Worm (Caenorhabditis elegans) whole organism, young adult: ENCODE data around the gene T26A5.8.

ENCODE experiments used
- B0019.2 ChIP-seq: fragments of 200-800 bp; sonication (Bioruptor generic); conservative IDR thresholded peaks from 2 replicates; pipeline ENCODE4 v1.3.6; 2022; ENCODE audit warnings: missing genetic modification reagents, missing genetic modification characterization, missing compliant biosample characterization
- B0035.1 ChIP-seq: sonication (generic microtip); optimal IDR thresholded peaks from 2 replicates; lab custom pipeline; 2016; ENCODE audit warnings: missing genetic modification characterization, mild to moderate bottlenecking, missing compliant biosample characterization, missing genotype, missing genetic modification reagents
- F22D6.2 ChIP-seq: sonication (generic microtip); optimal IDR thresholded peaks from 2 replicates; lab custom pipeline; 2016; ENCODE audit warnings: mild to moderate bottlenecking, missing genetic modification characterization, missing compliant biosample characterization
- F37B4.10 ChIP-seq: fragments of 200-800 bp; sonication (Bioruptor generic); IDR thresholded peaks from 2 replicates; pipeline ENCODE4 v1.3.6; 2022; ENCODE audit warnings: missing genetic modification characterization, missing compliant biosample characterization
- F39B2.1 ChIP-seq: fragments of 200-800 bp; sonication (Bioruptor generic); IDR thresholded peaks from 2 replicates; pipeline ENCODE4 v1.3.6; 2022; ENCODE audit warnings: missing genetic modification reagents, missing genetic modification characterization, missing compliant biosample characterization
- F49E8.2 ChIP-seq: sonication (generic microtip); optimal IDR thresholded peaks from 3 replicates; lab custom pipeline; 2017; ENCODE audit warnings: missing genetic modification characterization, mild to moderate bottlenecking, missing compliant biosample characterization, antibody characterized with exemption, moderate library complexity; ENCODE audit not compliant: insufficient read depth
- F52B5.7 ChIP-seq: sonication (generic microtip); optimal IDR thresholded peaks from 2 replicates; lab custom pipeline; 2016; ENCODE audit warnings: mild to moderate bottlenecking, missing genetic modification characterization, missing compliant biosample characterization
- F57C9.4 ChIP-seq: sonication (generic microtip); optimal IDR thresholded peaks from 2 replicates; lab custom pipeline; 2017; ENCODE audit warnings: mild to moderate bottlenecking, missing genetic modification characterization, missing compliant biosample characterization
- T07F8.4 ChIP-seq: sonication (generic microtip); optimal IDR thresholded peaks from 2 replicates; lab custom pipeline; 2016; ENCODE audit warnings: mild to moderate bottlenecking, missing genetic modification characterization, moderate library complexity, missing compliant biosample characterization
- Y53G8AR.9 ChIP-seq: fragments of 200-800 bp; sonication (Bioruptor generic); conservative IDR thresholded peaks from 2 replicates; pipeline ENCODE4 v1.3.6; 2022; ENCODE audit warnings: missing genetic modification reagents, missing genetic modification characterization, missing compliant biosample characterization
- Y56A3A.18 ChIP-seq: fragments of 200-800 bp; sonication (Bioruptor generic); IDR thresholded peaks from 2 replicates; pipeline ENCODE4 v1.3.6; 2022; ENCODE audit warnings: missing genetic modification reagents, missing genetic modification characterization, missing compliant biosample characterization
- Y79H2A.3 ChIP-seq: fragments of 200-800 bp; sonication (Bioruptor generic); conservative IDR thresholded peaks from 2 replicates; pipeline ENCODE4 v1.3.6; 2022; ENCODE audit warnings: missing genetic modification reagents, missing genetic modification characterization, missing compliant biosample characterization
- Y95B8A.8 ChIP-seq: fragments of 200-800 bp; sonication (Bioruptor generic); IDR thresholded peaks from 2 replicates; pipeline ENCODE4 v1.3.6; 2022; ENCODE audit warnings: missing genetic modification reagents, missing genetic modification characterization, missing compliant biosample characterization
- attf-3 ChIP-seq: fragments of 200-800 bp; sonication (Bioruptor generic); conservative IDR thresholded peaks from 2 replicates; pipeline ENCODE4 v1.3.6; 2022; ENCODE audit warnings: missing genetic modification reagents, missing genetic modification characterization, missing compliant biosample characterization
- bed-2 ChIP-seq: fragments of 200-800 bp; sonication (Bioruptor generic); IDR thresholded peaks from 2 replicates; pipeline ENCODE4 v1.3.6; 2022; ENCODE audit warnings: missing genetic modification reagents, missing genetic modification characterization, missing compliant biosample characterization
- ceh-40 ChIP-seq: fragments of 200-800 bp; sonication (Bioruptor generic); IDR thresholded peaks from 2 replicates; pipeline ENCODE4 v1.3.6; 2022; ENCODE audit warnings: missing genetic modification characterization, missing compliant biosample characterization
- dpff-1 ChIP-seq: sonication (generic microtip); optimal IDR thresholded peaks from 2 replicates; lab custom pipeline; 2017; ENCODE audit warnings: mild to moderate bottlenecking, missing genetic modification characterization, missing compliant biosample characterization
- dpl-1 ChIP-seq: fragments of 150-350 bp; optimal IDR thresholded peaks from 2 replicates; lab custom pipeline; 2014; ENCODE audit warnings: missing biosample characterization, missing genetic modification reagents, missing genetic modification characterization
- efl-1 ChIP-seq: fragments of 150-350 bp; optimal IDR thresholded peaks from 2 replicates; lab custom pipeline; 2014; ENCODE audit warnings: missing biosample characterization, missing genetic modification reagents, missing genetic modification characterization
- egl-18 ChIP-seq: fragments of 200-800 bp; sonication (Bioruptor generic); IDR thresholded peaks from 2 replicates; pipeline ENCODE4 v1.3.6; 2022; ENCODE audit warnings: missing genetic modification reagents, missing genetic modification characterization, missing compliant biosample characterization
- ekl-4 ChIP-seq: fragments of 200-800 bp; sonication (Bioruptor generic); IDR thresholded peaks from 2 replicates; pipeline ENCODE4 v1.3.6; 2022; ENCODE audit warnings: missing genetic modification reagents, missing genetic modification characterization, missing compliant biosample characterization
- ets-4 ChIP-seq: fragments of 200-800 bp; sonication (Bioruptor generic); optimal IDR thresholded peaks from 2 replicates; lab custom pipeline; 2018; ENCODE audit warnings: mild to moderate bottlenecking, missing genetic modification characterization, missing compliant biosample characterization
- fkh-3 ChIP-seq: sonication (generic microtip); optimal IDR thresholded peaks from 2 replicates; lab custom pipeline; 2016; ENCODE audit warnings: mild to moderate bottlenecking, missing genetic modification characterization, missing compliant biosample characterization
- hlh-12 ChIP-seq: sonication (generic microtip); optimal IDR thresholded peaks from 2 replicates; lab custom pipeline; 2016; ENCODE audit warnings: missing genetic modification characterization, missing compliant biosample characterization
- hmg-20 ChIP-seq: fragments of 200-800 bp; sonication (Bioruptor generic); IDR thresholded peaks from 2 replicates; pipeline ENCODE4 v1.3.6; 2022; ENCODE audit warnings: missing genetic modification reagents, missing genetic modification characterization, missing compliant biosample characterization
- hsf-1 ChIP-seq: fragments of 200-800 bp; sonication (Bioruptor generic); IDR thresholded peaks from 2 replicates; pipeline ENCODE4 v1.3.6; 2022; ENCODE audit warnings: missing genetic modification reagents, missing genetic modification characterization, missing compliant biosample characterization
- let-526 ChIP-seq: fragments of 200-800 bp; sonication (Bioruptor generic); IDR thresholded peaks from 2 replicates; pipeline ENCODE4 v1.3.6; 2022; ENCODE audit warnings: missing genetic modification reagents, missing genetic modification characterization, missing compliant biosample characterization
- lin-26 ChIP-seq: fragments of 200-800 bp; sonication (Bioruptor generic); IDR thresholded peaks from 2 replicates; pipeline ENCODE4 v1.3.6; 2022; ENCODE audit warnings: missing genetic modification reagents, missing genetic modification characterization, missing compliant biosample characterization
- lir-1 ChIP-seq: fragments of 200-800 bp; sonication (Bioruptor generic); conservative IDR thresholded peaks from 2 replicates; pipeline ENCODE4 v1.3.6; 2022; ENCODE audit warnings: missing genetic modification reagents, missing genetic modification characterization, missing compliant biosample characterization
- nfya-1 ChIP-seq: sonication (generic microtip); optimal IDR thresholded peaks from 2 replicates; lab custom pipeline; 2017; ENCODE audit warnings: antibody characterized with exemption, missing compliant biosample characterization, missing genetic modification characterization, borderline replicate concordance; ENCODE audit not compliant: insufficient read depth
- nfyb-1 ChIP-seq: fragments of 200-800 bp; sonication (Bioruptor generic); IDR thresholded peaks from 2 replicates; pipeline ENCODE4 v1.3.6; 2022; ENCODE audit warnings: missing genetic modification reagents, missing genetic modification characterization, missing compliant biosample characterization
- nhr-179 ChIP-seq: sonication (generic microtip); optimal IDR thresholded peaks from 2 replicates; lab custom pipeline; 2016; ENCODE audit warnings: mild to moderate bottlenecking, missing genetic modification characterization, missing compliant biosample characterization
- pbrm-1 ChIP-seq: fragments of 200-800 bp; sonication (Bioruptor generic); IDR thresholded peaks from 2 replicates; pipeline ENCODE4 v1.3.6; 2022; ENCODE audit warnings: missing genetic modification reagents, missing genetic modification characterization, missing compliant biosample characterization
- sea-2 ChIP-seq: fragments of 200-800 bp; sonication (Bioruptor generic); IDR thresholded peaks from 2 replicates; pipeline ENCODE4 v1.3.6; 2022; ENCODE audit warnings: missing genetic modification characterization, missing compliant biosample characterization
- snpc-1.1 ChIP-seq: sonication (generic microtip); optimal IDR thresholded peaks from 2 replicates; lab custom pipeline; 2017; ENCODE audit warnings: missing genetic modification characterization, mild to moderate bottlenecking, missing compliant biosample characterization, antibody characterized with exemption, moderate library complexity, missing genotype, missing genetic modification reagents; ENCODE audit not compliant: insufficient read depth
- tbp1 ChIP-seq: fragments of 200-800 bp; sonication (Bioruptor generic); optimal IDR thresholded peaks from 2 replicates; lab custom pipeline; 2018; ENCODE audit warnings: mild to moderate bottlenecking, missing genetic modification characterization, missing compliant biosample characterization
- unc-130 ChIP-seq: sonication (generic microtip); optimal IDR thresholded peaks from 2 replicates; lab custom pipeline; 2016; ENCODE audit warnings: missing genetic modification reagents, missing genetic modification characterization, missing compliant biosample characterization
- ztf-22 ChIP-seq: fragments of 200-800 bp; sonication (Bioruptor generic); optimal IDR thresholded peaks from 2 replicates; lab custom pipeline; 2018; ENCODE audit warnings: mild to moderate bottlenecking, missing genetic modification characterization, moderate library complexity, missing compliant biosample characterization
- ztf-26 ChIP-seq: sonication (generic microtip); optimal IDR thresholded peaks from 2 replicates; lab custom pipeline; 2017; ENCODE audit warnings: missing genetic modification characterization, missing compliant biosample characterization

T26A5.8 gene

DNA sequence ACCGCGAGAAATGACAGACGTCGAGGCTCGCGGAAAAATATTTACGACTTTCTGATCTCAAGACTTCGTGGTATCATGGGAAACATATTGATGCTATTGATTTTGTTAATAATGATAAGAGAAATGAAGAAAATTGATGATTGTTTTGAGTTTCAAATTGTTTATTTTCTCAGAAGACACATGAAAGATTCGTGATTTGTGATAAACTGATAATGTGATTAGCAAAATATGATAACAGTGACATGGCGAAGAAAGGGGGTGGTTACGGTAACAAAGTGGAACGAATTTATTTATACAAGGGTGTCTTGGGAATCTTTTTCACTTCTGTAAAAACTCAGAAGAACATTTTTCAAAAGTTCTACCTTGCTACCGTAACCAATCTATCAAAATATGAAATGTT, 46.6 kb upstream of the T26A5.8 start:
- TF ChIP-seq Y79H2A.3 (GFP tag; lab: Robert Waterston, UW) (no peak), lin-26 (GFP tag; lab: Robert Waterston, UW) (peak; percentile 46)

ce11 chrIII:6508327-6508726, 45.7 kb upstream of the T26A5.8 start:
- TF ChIP-seq snpc-1.1 (tag; lab: Kevin White, UChicago) (no peak), nhr-179 (no peak), F52B5.7 (tag; lab: Kevin White, UChicago) (no peak), F49E8.2 (no peak), nfyb-1 (no peak), hlh-12 (no peak), ekl-4 (GFP tag; lab: Robert Waterston, UW) (no peak), sea-2 (GFP tag; lab: Robert Waterston, UW) (no peak), attf-3 (GFP tag; lab: Robert Waterston, UW) (no peak), hsf-1 (GFP tag; lab: Robert Waterston, UW) (no peak)

ce11 chrIII:6507832-6508231, 45.2 kb upstream of the T26A5.8 start, which contains the start of gene F23F12.12:
F23F12.12 (plus strand) TSS chrIII:6508132.
- TF ChIP-seq tbp1 (GFP tag; lab: Kevin White, UChicago) = no peak
- TF ChIP-seq F22D6.2 (tag; lab: Kevin White, UChicago) = no peak
- TF ChIP-seq ztf-22 (GFP tag; lab: Kevin White, UChicago) = no peak

DNA sequence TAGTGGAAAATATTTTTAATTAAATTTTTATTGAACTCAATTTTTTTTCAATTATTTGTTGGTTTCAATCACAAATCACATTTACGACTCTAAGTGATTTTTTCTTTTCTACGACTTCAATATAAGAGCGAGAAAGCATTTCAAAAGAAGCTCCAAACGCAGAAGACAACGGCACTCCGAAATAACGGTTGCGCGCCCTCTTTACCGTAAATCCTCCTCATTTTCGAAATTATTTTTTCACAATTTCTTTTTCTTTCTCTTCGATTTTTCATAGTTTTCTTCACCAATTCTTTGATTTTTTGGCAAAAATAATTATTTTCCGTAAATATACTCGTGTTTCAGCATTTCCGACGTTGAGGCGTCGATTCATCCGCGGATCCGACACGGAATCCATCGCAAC, 41.5 kb upstream of the T26A5.8 start:
- peak; percentile 79 for TF ChIP-seq attf-3 (GFP tag; lab: Robert Waterston, UW)

- TF ChIP-seq B0035.1 (tag; lab: Kevin White, UChicago) = no peak
- no peak for TF ChIP-seq Y95B8A.8 (GFP tag; lab: Robert Waterston, UW)
- no peak for TF ChIP-seq unc-130 (GFP tag; lab: Kevin White, UChicago)
- no peak for TF ChIP-seq T07F8.4
- no peak for TF ChIP-seq ceh-40
- no peak for TF ChIP-seq F49E8.2
- TF ChIP-seq ztf-26 (tag; lab: Kevin White, UChicago) = no peak
- no peak for TF ChIP-seq F39B2.1 (GFP tag; lab: Robert Waterston, UW)
- TF ChIP-seq dpff-1 (tag; lab: Kevin White, UChicago) = no peak
- TF ChIP-seq pbrm-1 = no peak
- TF ChIP-seq Y53G8AR.9 (GFP tag; lab: Robert Waterston, UW) = no peak
- no peak for TF ChIP-seq bed-2 (GFP tag; lab: Robert Waterston, UW)
- TF ChIP-seq nfya-1 = no peak
- no peak for TF ChIP-seq efl-1
- TF ChIP-seq F37B4.10 (GFP tag; lab: Robert Waterston, UW) = no peak
- TF ChIP-seq F52B5.7 (tag; lab: Kevin White, UChicago) = no peak
- TF ChIP-seq Y56A3A.18 (GFP tag; lab: Robert Waterston, UW) = no peak
These were observed 37.4 kb upstream of the T26A5.8 start, which contains the start of gene F23F12.3 for ce11 chrIII:6500032-6500564. F23F12.3 (plus strand) TSS chrIII:6500514.

ce11 chrIII:6499102-6499501, 36.4 kb upstream of the T26A5.8 start:
- TF ChIP-seq ets-4 (GFP tag; lab: Kevin White, UChicago) (no peak), F57C9.4 (tag; lab: Kevin White, UChicago) (no peak), fkh-3 (tag; lab: Kevin White, UChicago) (no peak), dpl-1 (GFP tag; lab: Kevin White, UChicago) (no peak), let-526 (GFP tag; lab: Robert Waterston, UW) (no peak), hmg-20 (GFP tag; lab: Robert Waterston, UW) (no peak), B0019.2 (no peak), lir-1 (GFP tag; lab: Robert Waterston, UW) (no peak), egl-18 (GFP tag; lab: Robert Waterston, UW) (no peak)
